Fruit fly (Drosophila melanogaster): ENCODE data around the gene CapaR.

The CapaR gene

dm6 chr3L:21584683-21585082, 22.7 kb upstream of the CapaR start (continued):
- TF ChIP-seq ssp (GFP tag; IDR thresholded peaks at IDR 0.05) (no peak), cad (GFP tag; optimal IDR thresholded peaks at IDR 0.05) (peak; percentile 1), ab (GFP tag; optimal IDR thresholded peaks at IDR 0.05) (no peak), CG1832 (GFP tag; optimal IDR thresholded peaks at IDR 0.05) (peak; percentile 97), CG6254 (GFP tag; optimal IDR thresholded peaks at IDR 0.05) (peak; percentile 30), Usf (GFP tag; optimal IDR thresholded peaks at IDR 0.05) (no peak), CG11695 (GFP tag; IDR thresholded peaks at IDR 0.05) (no peak), CG12104 (GFP tag; optimal IDR thresholded peaks at IDR 0.05) (no peak), Dek (tag; optimal IDR thresholded peaks at IDR 0.05) (no peak), otp (GFP tag; IDR thresholded peaks at IDR 0.05) (peak; percentile 22; the same call in 1 of the 3 replicates), Spps (tag; optimal IDR thresholded peaks at IDR 0.05) (no peak), CG43689 (GFP tag; IDR thresholded peaks at IDR 0.05) (no peak), CG2129 (GFP tag; IDR thresholded peaks at IDR 0.05; ENCODE audit: partially characterized antibody) (no peak), CG7963 (GFP tag; IDR thresholded peaks at IDR 0.05; ENCODE audit: partially characterized antibody) (no peak), toy (GFP tag; IDR thresholded peaks at IDR 0.05) (no peak), CG13775 (GFP tag; optimal IDR thresholded peaks at IDR 0.05) (no peak), CG6813 (GFP tag; optimal IDR thresholded peaks at IDR 0.05) (peak; percentile 5), Xbp1 (GFP tag; optimal IDR thresholded peaks at IDR 0.05) (no peak), CG4707 (GFP tag; optimal IDR thresholded peaks at IDR 0.05) (peak; percentile 20), CG1529 (GFP tag; optimal IDR thresholded peaks at IDR 0.05) (no peak), sens (GFP tag) (no peak), ttk (GFP tag; IDR thresholded peaks at IDR 0.05) (peak; percentile 69; the same call in 1 of the 2 replicates), Hmr (GFP tag; optimal IDR thresholded peaks at IDR 0.05) (peak; percentile 13), Dip2 (GFP tag; IDR thresholded peaks at IDR 0.05) (no peak), Dref (GFP tag; IDR thresholded peaks at IDR 0.05) (no peak), Chrac-16 (GFP tag; optimal IDR thresholded peaks at IDR 0.05) (no peak), Dbx (GFP tag; IDR thresholded peaks at IDR 0.05) (no peak), HLH54F (GFP tag; optimal IDR thresholded peaks at IDR 0.05) (no peak), ci (GFP tag; IDR thresholded peaks at IDR 0.05) (peak; percentile 78), inv (GFP tag; IDR thresholded peaks at IDR 0.05; ENCODE audit: partially characterized antibody) (no peak), nerfin-2 (GFP tag; IDR thresholded peaks at IDR 0.05; ENCODE audit: partially characterized antibody) (no peak), CG15601 (tag; optimal IDR thresholded peaks at IDR 0.05) (no peak), Elba2 (GFP tag; optimal IDR thresholded peaks at IDR 0.05) (peak; percentile 39), CG14860 (GFP tag; IDR thresholded peaks at IDR 0.05; ENCODE audit: partially characterized antibody) (no peak), CG10209 (GFP tag; optimal IDR thresholded peaks at IDR 0.05) (no peak), CG32767 (GFP tag; IDR thresholded peaks at IDR 0.05) (peak; percentile 91), CG10462 (GFP tag; optimal IDR thresholded peaks at IDR 0.05) (no peak), CG1233 (GFP tag; optimal IDR thresholded peaks at IDR 0.05) (no peak), row (GFP tag; IDR thresholded peaks at IDR 0.05) (no peak), maf-S (GFP tag; optimal IDR thresholded peaks at IDR 0.05) (no peak), CG10267 (tag; optimal IDR thresholded peaks at IDR 0.05) (no peak), Stat92E (GFP tag; optimal IDR thresholded peaks at IDR 0.05) (peak in 1 of 3 experiments; percentile 40), crp (GFP tag; optimal IDR thresholded peaks at IDR 0.05) (no peak), CG9797 (GFP tag; optimal IDR thresholded peaks at IDR 0.05) (no peak), ap (GFP tag; IDR thresholded peaks at IDR 0.05) (no peak), CG7987 (GFP tag; optimal IDR thresholded peaks at IDR 0.05) (no peak), CG3838 (GFP tag; optimal IDR thresholded peaks at IDR 0.05) (no peak), CTCF (GFP tag; optimal IDR thresholded peaks at IDR 0.05) (peak; percentile 1), wek (GFP tag; optimal IDR thresholded peaks at IDR 0.05) (peak; percentile 9), CG30431 (GFP tag; optimal IDR thresholded peaks at IDR 0.05) (no peak), ems (GFP tag; optimal IDR thresholded peaks at IDR 0.05) (no peak), CG17328 (GFP tag; IDR thresholded peaks at IDR 0.05) (no peak)

Measured in whole organism, embryonic.